Fruit fly (Drosophila melanogaster) S2 (cell line): ENCODE measurements around the gene Eig71Ea.

Source experiments
- CG8478 ChIP-seq: fragments of >200 bp; optimal IDR thresholded peaks from 2 replicates; lab custom pipeline; 2018
- CTCF ChIP-seq, 2 experiments: fragments of >200 bp; optimal IDR thresholded peaks; 2 replicates each; lab custom pipeline; 2018

DNA sequence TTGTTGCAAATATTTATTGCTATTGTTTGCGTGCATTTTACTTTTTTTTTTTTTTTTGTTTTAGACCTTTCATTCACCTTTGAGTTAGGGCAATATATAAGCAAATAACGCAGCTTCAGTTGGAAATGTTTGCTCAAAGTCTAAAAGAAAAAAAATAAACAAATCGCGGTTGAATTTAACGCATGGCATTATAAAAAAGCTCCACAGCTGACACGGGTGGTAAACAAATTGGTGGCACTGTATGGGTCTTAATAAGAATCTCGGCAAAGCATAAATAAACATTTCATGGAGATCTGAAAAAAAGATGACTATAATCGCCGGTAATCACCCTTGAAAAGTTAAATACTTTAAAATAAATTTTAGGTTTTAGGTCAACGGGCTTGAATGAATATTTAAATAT, 44.9 kb upstream of the Eig71Ea start:
- TF ChIP-seq CTCF (optimal IDR thresholded peaks at IDR 0.05; lab: Kevin White, UChicago) = no peak
- TF ChIP-seq CG8478 (lab: Kevin White, UChicago) = no peak
